Worm (Caenorhabditis elegans): ENCODE results near the gene R05D8.9.

The R05D8.9 gene

ce11 chrV:2720763-2721162 is 46.6 kb downstream of the R05D8.9 start, which contains the start of gene srt-27:
Gene srt-27 (minus strand): TSS chrV:2720863.
- TF ChIP-seq K11D2.4 (GFP tag; IDR thresholded peaks at IDR 0.05) (no peak), cebp-2 (GFP tag; IDR thresholded peaks at IDR 0.05) (no peak), snpc-4 (GFP tag; optimal IDR thresholded peaks at IDR 0.05) (no peak), snpc-4 (tag; optimal IDR thresholded peaks at IDR 0.05) (no peak), sptf-2 (GFP tag; optimal IDR thresholded peaks at IDR 0.05) (no peak), ztf-3 (GFP tag; optimal IDR thresholded peaks at IDR 0.05) (no peak), nfya-2 (GFP tag; IDR thresholded peaks at IDR 0.05) (no peak), pbrm-1 (GFP tag; IDR thresholded peaks at IDR 0.05) (no peak), madf-8 (GFP tag; conservative IDR thresholded peaks at IDR 0.05) (no peak)

- TF ChIP-seq zfh-2 (GFP tag; conservative IDR thresholded peaks at IDR 0.05) (peak; percentile 88), snpc-4 (GFP tag; optimal IDR thresholded peaks at IDR 0.05) (no peak), snpc-4 (tag; optimal IDR thresholded peaks at IDR 0.05) (peak in 1 of 4 experiments; percentile 51), ztf-28 (GFP tag; IDR thresholded peaks at IDR 0.05) (0 out of 2 replicates have a peak, but pooled peaks have one; percentile 13), let-526 (GFP tag; IDR thresholded peaks at IDR 0.05) (no peak), F49E8.2 (tag; optimal IDR thresholded peaks at IDR 0.05; ENCODE audit: insufficient read depth) (no peak), egrh-3 (GFP tag; IDR thresholded peaks at IDR 0.05) (peak; percentile 72; the same call in 1 of the 2 replicates), B0019.2 (GFP tag; conservative IDR thresholded peaks at IDR 0.05) (no peak)
These were observed 48.6 kb downstream of the R05D8.9 start, which contains the start of gene srt-29 for ce11 chrV:2718688-2719185. Gene srt-29 (minus strand): TSS chrV:2719135.

ce11 chrV:2716933-2717332 is 50.4 kb downstream of the R05D8.9 start:
- TF ChIP-seq egl-44 (GFP tag; IDR thresholded peaks at IDR 0.05) (no peak), K11D2.4 (GFP tag; IDR thresholded peaks at IDR 0.05) (no peak), ztf-3 (GFP tag; optimal IDR thresholded peaks at IDR 0.05) (no peak), lsl-1 (GFP tag; optimal IDR thresholded peaks at IDR 0.05) (no peak), K12H6.12 (tag; optimal IDR thresholded peaks at IDR 0.05) (no peak), ceh-40 (GFP tag; IDR thresholded peaks at IDR 0.05) (no peak), gei-17 (GFP tag; optimal IDR thresholded peaks at IDR 0.05) (no peak), fkh-3 (tag; optimal IDR thresholded peaks at IDR 0.05) (no peak), ets-4 (GFP tag; optimal IDR thresholded peaks at IDR 0.05) (no peak), nhr-80 (tag; optimal IDR thresholded peaks at IDR 0.05) (no peak), zfh-2 (GFP tag; conservative IDR thresholded peaks at IDR 0.05) (peak; percentile 84), egrh-3 (GFP tag; IDR thresholded peaks at IDR 0.05) (peak; percentile 49; the same call in 1 of the 2 replicates), F52B5.7 (tag; optimal IDR thresholded peaks at IDR 0.05) (no peak), F37B4.10 (GFP tag; IDR thresholded peaks at IDR 0.05) (0 out of 2 replicates have a peak, but pooled peaks have one; percentile 65), snpc-4 (GFP tag; optimal IDR thresholded peaks at IDR 0.05) (no peak), snpc-4 (tag; optimal IDR thresholded peaks at IDR 0.05) (peak in 2 of 4 experiments; percentile 71 to 89), F49E8.2 (tag; optimal IDR thresholded peaks at IDR 0.05; ENCODE audit: insufficient read depth) (no peak), nhr-120 (GFP tag; IDR thresholded peaks at IDR 0.05) (no peak), ztf-25 (GFP tag; IDR thresholded peaks at IDR 0.05) (no peak), pbrm-1 (GFP tag; IDR thresholded peaks at IDR 0.05) (peak; percentile 37; the same call in 1 of the 2 replicates), hmg-1.2 (GFP tag; IDR thresholded peaks at IDR 0.05) (peak; percentile 25; the same call in 1 of the 2 replicates), xnd-1 (tag; optimal IDR thresholded peaks at IDR 0.05) (no peak), pha-4 (tag; optimal IDR thresholded peaks at IDR 0.05) (no peak)

Data from whole organism, young adult.